Fruit fly (Drosophila melanogaster): ENCODE data around the gene CG43185.

DNA sequence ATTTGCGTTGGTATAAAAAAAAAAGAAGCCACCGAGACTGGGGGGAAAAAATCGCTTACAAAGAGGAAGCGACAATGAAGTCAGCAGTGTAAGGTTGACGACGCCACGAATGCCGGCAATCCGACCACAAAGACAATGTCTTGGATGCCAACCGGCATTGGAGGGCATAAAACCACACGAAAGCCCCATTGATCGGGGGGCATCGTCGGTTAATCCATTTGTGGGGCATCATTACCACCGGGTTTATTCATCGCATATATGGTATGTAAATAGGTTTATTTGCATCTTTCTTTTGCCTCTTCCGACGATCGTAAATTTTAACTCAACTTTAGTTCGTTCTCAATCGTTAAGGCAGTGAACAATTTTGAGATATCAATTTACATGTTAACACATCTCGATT, 2.3 kb downstream of the CG43185 start:
- TF ChIP-seq insv (optimal IDR thresholded peaks at IDR 0.05) (no peak), psq (optimal IDR thresholded peaks at IDR 0.05) (no peak), Myc (optimal IDR thresholded peaks at IDR 0.05) (no peak), h (optimal IDR thresholded peaks at IDR 0.05) (no peak), Sin3A (optimal IDR thresholded peaks at IDR 0.05) (no peak), ttk (optimal IDR thresholded peaks at IDR 0.05) (no peak)
